Fruit fly (Drosophila melanogaster) whole organism, prepupa: ENCODE measurements around the gene Ae2.
A peak's percentile ranks its signal among the peaks of the same experiment; 100 is the strongest.

Experiments
- Blimp-1 ChIP-seq: fragments of 200-800 bp; sonication (Bioruptor generic); optimal IDR thresholded peaks from 3 replicates; lab custom pipeline; 2017; ENCODE audit warnings: missing biosample characterization, missing genetic modification characterization, mild to moderate bottlenecking, moderate library complexity, missing genetic modification reagents
- CG10631 ChIP-seq: fragments of 200-800 bp; sonication (Bioruptor generic); optimal IDR thresholded peaks from 2 replicates; lab custom pipeline; 2016; ENCODE audit warnings: missing biosample characterization, missing genetic modification characterization
- CG11762 ChIP-seq: fragments of 200-800 bp; sonication (Bioruptor generic); optimal IDR thresholded peaks from 3 replicates; lab custom pipeline; 2016; ENCODE audit warnings: missing biosample characterization, missing genetic modification characterization; ENCODE audit not compliant: insufficient read depth
- CG11902 ChIP-seq: fragments of 200-800 bp; sonication (Bioruptor generic); optimal IDR thresholded peaks from 3 replicates; lab custom pipeline; 2016; ENCODE audit warnings: missing biosample characterization, missing genetic modification characterization
- CG1621 ChIP-seq: fragments of 200-800 bp; sonication (Bioruptor generic); optimal IDR thresholded peaks from 3 replicates; lab custom pipeline; 2018; ENCODE audit warnings: missing biosample characterization, mild to moderate bottlenecking, missing genetic modification characterization
- CG16779 ChIP-seq: fragments of 200-800 bp; sonication (Bioruptor generic); optimal IDR thresholded peaks from 3 replicates; lab custom pipeline; 2017; ENCODE audit warnings: missing biosample characterization, mild to moderate bottlenecking, missing genetic modification characterization
- CG3032 ChIP-seq: fragments of 200-800 bp; optimal IDR thresholded peaks from 2 replicates; lab custom pipeline; 2019; ENCODE audit warnings: missing biosample characterization, mild to moderate bottlenecking, missing genetic modification characterization, moderate library complexity
- CG31627 ChIP-seq: fragments of 200-800 bp; sonication (Bioruptor generic); optimal IDR thresholded peaks from 3 replicates; lab custom pipeline; 2016; ENCODE audit warnings: missing biosample characterization, missing genetic modification characterization
- CG32006 ChIP-seq: fragments of 200-800 bp; sonication (Bioruptor generic); optimal IDR thresholded peaks from 3 replicates; lab custom pipeline; 2017; ENCODE audit warnings: missing biosample characterization, mild to moderate bottlenecking, missing genetic modification characterization
- CG34406 ChIP-seq: fragments of 200-800 bp; sonication (Bioruptor generic); optimal IDR thresholded peaks from 3 replicates; lab custom pipeline; 2016; ENCODE audit warnings: missing biosample characterization, missing genetic modification characterization
- CG4318 ChIP-seq: fragments of 200-800 bp; sonication (Bioruptor generic); optimal IDR thresholded peaks from 3 replicates; lab custom pipeline; 2017; ENCODE audit warnings: missing biosample characterization, mild to moderate bottlenecking, missing genetic modification characterization
- CG6163 ChIP-seq: fragments of 200-800 bp; sonication (Bioruptor generic); IDR thresholded peaks from 3 replicates; pipeline ENCODE4 v1.3.6; 2022; ENCODE audit warnings: missing biosample characterization, missing genetic modification characterization
- CG6792 ChIP-seq: fragments of 200-800 bp; sonication (Bioruptor generic); optimal IDR thresholded peaks from 3 replicates; lab custom pipeline; 2016; ENCODE audit warnings: missing biosample characterization, missing genetic modification characterization
- CG8119 ChIP-seq: fragments of 200-800 bp; sonication (Bioruptor generic); IDR thresholded peaks from 3 replicates; pipeline ENCODE4 v1.3.6; 2022; ENCODE audit warnings: missing biosample characterization, missing genetic modification characterization
- CG8319 ChIP-seq: fragments of 200-800 bp; sonication (Bioruptor generic); optimal IDR thresholded peaks from 3 replicates; lab custom pipeline; 2016; ENCODE audit warnings: missing biosample characterization, missing genetic modification characterization
- CG8632 ChIP-seq: fragments of 200-800 bp; sonication (Bioruptor generic); optimal IDR thresholded peaks from 3 replicates; lab custom pipeline; 2016; ENCODE audit warnings: missing biosample characterization, missing genetic modification characterization
- Eip78C ChIP-seq: fragments of 200-800 bp; sonication (Bioruptor generic); peaks from one replicate; lab custom pipeline; 2016; ENCODE audit warnings: missing biosample characterization, missing genetic modification characterization
- Ets21C ChIP-seq: fragments of 200-800 bp; sonication (Bioruptor generic); optimal IDR thresholded peaks from 3 replicates; lab custom pipeline; 2016; ENCODE audit warnings: missing biosample characterization, missing genetic modification characterization
- Ets96B ChIP-seq: fragments of 200-800 bp; optimal IDR thresholded peaks from 2 replicates; lab custom pipeline; 2019; ENCODE audit warnings: missing biosample characterization, mild to moderate bottlenecking, missing genetic modification characterization, moderate library complexity
- Hr39 ChIP-seq: fragments of 200-800 bp; sonication (Bioruptor generic); optimal IDR thresholded peaks from 2 replicates; lab custom pipeline; 2016; ENCODE audit warnings: missing biosample characterization, missing genetic modification characterization
- Hr4 ChIP-seq: fragments of 200-800 bp; sonication (Bioruptor generic); optimal IDR thresholded peaks from 3 replicates; lab custom pipeline; 2016; ENCODE audit warnings: missing biosample characterization, missing genetic modification characterization
- OdsH ChIP-seq: fragments of 200-800 bp; sonication (Bioruptor generic); optimal IDR thresholded peaks from 3 replicates; lab custom pipeline; 2016; ENCODE audit warnings: missing biosample characterization, missing genetic modification characterization
- Sox14 ChIP-seq: fragments of 200-800 bp; sonication (Bioruptor generic); optimal IDR thresholded peaks from 3 replicates; lab custom pipeline; 2016; ENCODE audit warnings: missing biosample characterization, missing genetic modification characterization
- Sox15 ChIP-seq: fragments of 200-800 bp; sonication (Bioruptor generic); optimal IDR thresholded peaks from 3 replicates; lab custom pipeline; 2016; ENCODE audit warnings: missing biosample characterization, missing genetic modification characterization
- achi ChIP-seq: fragments of 200-800 bp; sonication (Bioruptor generic); optimal IDR thresholded peaks from 3 replicates; lab custom pipeline; 2016; ENCODE audit warnings: missing biosample characterization, missing genetic modification characterization
- cyc ChIP-seq: fragments of 200-800 bp; sonication (Bioruptor generic); optimal IDR thresholded peaks from 3 replicates; lab custom pipeline; 2016; ENCODE audit warnings: missing biosample characterization, missing genetic modification characterization
- dac ChIP-seq: fragments of 200-800 bp; sonication (Bioruptor generic); optimal IDR thresholded peaks from 2 replicates; lab custom pipeline; 2017; ENCODE audit warnings: missing biosample characterization, mild to moderate bottlenecking, missing genetic modification characterization
- eg ChIP-seq: fragments of 200-800 bp; sonication (Bioruptor generic); IDR thresholded peaks from 3 replicates; pipeline ENCODE4 v1.3.6; 2022; ENCODE audit warnings: missing biosample characterization, missing genetic modification characterization
- esn ChIP-seq: fragments of 200-800 bp; sonication (Bioruptor generic); optimal IDR thresholded peaks from 2 replicates; lab custom pipeline; 2016; ENCODE audit warnings: missing biosample characterization, mild to moderate bottlenecking, missing genetic modification characterization, moderate library complexity
- fd59A ChIP-seq: fragments of 200-800 bp; sonication (Bioruptor generic); optimal IDR thresholded peaks from 2 replicates; lab custom pipeline; 2017; ENCODE audit warnings: missing biosample characterization, mild to moderate bottlenecking, missing genetic modification characterization, missing genetic modification reagents
- fkh ChIP-seq: fragments of 200-800 bp; sonication (Bioruptor generic); optimal IDR thresholded peaks from 3 replicates; lab custom pipeline; 2017; ENCODE audit warnings: missing biosample characterization, mild to moderate bottlenecking, missing genetic modification characterization, moderate library complexity
- pdm3 ChIP-seq: fragments of 200-800 bp; sonication (Bioruptor generic); optimal IDR thresholded peaks from 3 replicates; lab custom pipeline; 2016; ENCODE audit warnings: missing biosample characterization, missing genetic modification characterization
- salr ChIP-seq, 2 experiments: fragments of 200-800 bp; sonication (Bioruptor generic); optimal IDR thresholded peaks; 3 replicates each; lab custom pipeline; 2016 to 2018; ENCODE audit warnings: missing biosample characterization in 2 of 2, missing genetic modification characterization in 2 of 2, mild to moderate bottlenecking in 1 of 2
- spab ChIP-seq: fragments of 200-800 bp; sonication (Bioruptor generic); optimal IDR thresholded peaks from 2 replicates; lab custom pipeline; 2017; ENCODE audit warnings: missing biosample characterization, mild to moderate bottlenecking, missing genetic modification characterization, missing genetic modification reagents
- ss ChIP-seq, 2 experiments: fragments of 200-800 bp; sonication (Bioruptor generic); optimal IDR thresholded peaks; 2 replicates in 1 of 2; 3 replicates in 1 of 2; lab custom pipeline; 2017 to 2018; ENCODE audit warnings: mild to moderate bottlenecking in 2 of 2, missing biosample characterization in 2 of 2, missing genetic modification characterization in 2 of 2, moderate library complexity in 1 of 2
- svp ChIP-seq: fragments of 200-800 bp; sonication (Bioruptor generic); peaks from one replicate; lab custom pipeline; 2016; ENCODE audit warnings: missing biosample characterization, missing genetic modification characterization
- topi ChIP-seq: fragments of 200-800 bp; sonication (Bioruptor generic); optimal IDR thresholded peaks from 3 replicates; lab custom pipeline; 2016; ENCODE audit warnings: missing biosample characterization, missing genetic modification characterization
- vri ChIP-seq: fragments of 200-800 bp; sonication (Bioruptor generic); optimal IDR thresholded peaks from 3 replicates; lab custom pipeline; 2016; ENCODE audit warnings: missing biosample characterization, mild to moderate bottlenecking, missing genetic modification characterization

Gene Ae2

DNA sequence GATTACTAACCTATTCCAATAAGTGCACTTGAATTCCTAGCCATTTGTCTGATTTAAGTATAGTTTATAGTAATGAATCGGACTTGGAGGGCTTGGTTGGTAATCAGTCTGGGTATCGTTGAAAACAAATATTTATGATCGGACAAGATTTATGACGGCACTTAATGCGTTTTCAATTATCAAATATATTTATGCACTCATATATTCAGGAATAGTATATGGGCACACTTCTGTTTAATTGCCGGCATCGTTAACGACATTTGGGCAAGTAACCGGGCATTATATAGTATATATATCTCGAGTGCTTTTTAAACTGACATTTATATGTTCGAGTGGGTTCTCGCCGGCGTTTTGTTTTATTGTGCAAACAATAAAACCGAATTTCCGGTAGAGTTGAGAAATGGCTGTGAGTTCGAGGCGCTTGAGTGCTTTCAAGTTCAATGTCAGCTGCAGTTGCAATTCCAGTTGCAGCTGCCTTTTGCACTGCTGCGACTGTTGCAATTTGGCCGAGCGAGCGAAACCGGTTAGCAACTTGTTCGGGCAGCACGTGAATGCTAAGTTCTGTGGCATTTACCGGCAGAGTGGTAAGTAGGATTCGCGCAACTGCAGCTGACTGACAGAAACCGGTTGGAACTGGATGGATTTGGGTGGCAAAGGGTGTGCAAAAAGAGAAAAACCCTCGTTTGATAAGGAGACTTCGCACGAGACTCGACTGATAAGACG, 4.5 kb downstream of the Ae2 start (continued):
- TF ChIP-seq CG6792 (GFP tag; lab: Kevin White, UChicago) (no peak), salr (GFP tag; optimal IDR thresholded peaks at IDR 0.05; lab: Kevin White, UChicago) (no peak), pdm3 (no peak), CG10631 (GFP tag; lab: Kevin White, UChicago) (no peak), CG8119 (no peak), CG11902 (no peak), esn (GFP tag; lab: Kevin White, UChicago) (no peak), CG34406 (GFP tag; lab: Kevin White, UChicago) (no peak), spab (no peak), fkh (no peak), eg (peak; percentile 16; the same call in 1 of the 3 replicates), ss (GFP tag; optimal IDR thresholded peaks at IDR 0.05; lab: Kevin White, UChicago) (peak in 1 of 2 experiments; percentile 43), Sox14 (GFP tag; lab: Kevin White, UChicago) (no peak), CG11762 (GFP tag; lab: Kevin White, UChicago) (no peak), OdsH (GFP tag; lab: Kevin White, UChicago) (no peak)

DNA sequence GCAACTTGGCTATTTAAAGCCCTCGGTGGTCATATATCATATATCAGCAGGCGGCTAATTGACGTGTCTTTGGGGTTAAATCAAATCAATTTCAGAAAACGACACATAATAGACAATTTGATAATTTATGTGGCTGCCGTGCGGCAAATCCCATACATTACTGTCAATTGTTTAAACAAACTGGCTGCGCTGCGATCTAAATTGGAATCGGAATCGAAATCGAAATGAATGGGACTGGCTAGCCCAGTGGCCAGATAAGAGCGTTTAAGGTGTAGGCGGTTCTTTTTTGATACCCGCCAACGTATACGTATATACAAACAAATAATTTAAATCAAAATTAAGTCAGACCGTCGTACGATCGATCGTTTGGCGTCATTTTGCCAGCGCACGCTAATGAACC, 5.0 kb downstream of the Ae2 start:
- TF ChIP-seq svp (GFP tag; lab: Kevin White, UChicago) (peak; percentile 39), spab (no peak), CG8632 (GFP tag; lab: Kevin White, UChicago) (no peak), topi (no peak), CG32006 (no peak), CG1621 (no peak), Hr4 (GFP tag; lab: Kevin White, UChicago) (no peak), CG3032 (tag; lab: Kevin White, UChicago) (no peak), vri (GFP tag; lab: Kevin White, UChicago) (peak; percentile 38), cyc (GFP tag; lab: Kevin White, UChicago) (no peak), OdsH (GFP tag; lab: Kevin White, UChicago) (no peak), CG4318 (no peak), fkh (peak; percentile 6), Hr39 (no peak), dac (GFP tag; lab: Kevin White, UChicago) (no peak)

dm6 chr3L:9775728-9776127, 12.4 kb downstream of the Ae2 start:
- TF ChIP-seq CG6792 (GFP tag; lab: Kevin White, UChicago) (no peak), OdsH (GFP tag; lab: Kevin White, UChicago) (no peak), Eip78C (no peak), achi (GFP tag; lab: Kevin White, UChicago) (no peak), CG8319 (GFP tag; lab: Kevin White, UChicago) (no peak), esn (GFP tag; lab: Kevin White, UChicago) (no peak), Ets21C (GFP tag; lab: Kevin White, UChicago) (no peak), Ets96B (tag; lab: Kevin White, UChicago) (no peak), CG6163 (GFP tag; lab: Robert Waterston, UW) (no peak), CG1621 (no peak), CG31627 (GFP tag; lab: Kevin White, UChicago) (no peak), dac (GFP tag; lab: Kevin White, UChicago) (no peak), CG16779 (no peak), CG8632 (GFP tag; lab: Kevin White, UChicago) (no peak), CG11762 (GFP tag; lab: Kevin White, UChicago) (no peak)

DNA sequence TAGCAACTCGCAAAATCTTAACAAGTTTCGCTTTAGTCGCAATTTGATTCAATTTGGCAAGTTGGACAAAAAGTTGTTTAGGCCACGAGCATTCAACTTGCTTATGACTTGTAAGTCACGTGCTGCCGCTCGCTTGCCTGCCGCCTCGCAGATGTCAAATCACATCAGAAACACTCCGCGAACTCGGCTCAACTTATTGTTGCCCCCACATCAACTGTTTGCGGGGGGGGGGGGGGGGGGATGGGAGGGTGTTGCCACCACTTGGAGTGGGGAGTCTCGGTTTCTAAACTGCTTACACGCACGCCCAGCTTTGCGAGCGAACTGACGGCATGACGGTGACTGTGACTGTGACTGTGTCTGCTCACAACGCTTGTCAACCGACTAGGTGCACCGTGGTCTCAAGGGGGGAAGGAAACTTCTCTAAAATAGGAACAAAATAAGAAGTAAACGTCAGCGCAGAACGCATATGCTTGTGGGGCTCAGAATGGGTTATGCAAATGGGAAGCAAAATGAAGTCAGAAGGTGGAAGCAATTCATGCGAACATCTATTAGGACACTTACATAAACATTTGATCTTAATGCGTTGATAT, 13.6 kb downstream of the Ae2 start:
- no peak for TF ChIP-seq ss (GFP tag; optimal IDR thresholded peaks at IDR 0.05; lab: Kevin White, UChicago)
- TF ChIP-seq CG8319 (GFP tag; lab: Kevin White, UChicago) = no peak
- peak; percentile 42; the same call in 1 of the 3 replicates for TF ChIP-seq eg
- no peak for TF ChIP-seq fd59A
- no peak for TF ChIP-seq CG11762 (GFP tag; lab: Kevin White, UChicago)
- peak; percentile 23 for TF ChIP-seq CG32006
- TF ChIP-seq pdm3 = no peak
- no peak for TF ChIP-seq Sox15 (GFP tag; lab: Kevin White, UChicago)
- TF ChIP-seq Blimp-1 = no peak
- TF ChIP-seq Sox14 (GFP tag; lab: Kevin White, UChicago) = no peak
- TF ChIP-seq Hr39 = no peak
